Fruit fly (Drosophila melanogaster) whole organism, embryonic: ENCODE measurements around the gene Sgp.

ENCODE experiments used
- Atf6 ChIP-seq: fragments of 200-800 bp; sonication (Bioruptor generic); IDR thresholded peaks from 2 replicates; pipeline ENCODE4 v1.3.6; 2022; ENCODE audit warnings: missing biosample characterization, missing genetic modification characterization
- BEAF-32 ChIP-seq: fragments of 200-800 bp; sonication (Bioruptor generic); optimal IDR thresholded peaks from 3 replicates; lab custom pipeline; 2017; ENCODE audit warnings: missing biosample characterization, missing genetic modification characterization, mild to moderate bottlenecking, moderate library complexity, missing genetic modification reagents
- Blimp-1 ChIP-seq: fragments of 200-800 bp; sonication (Bioruptor generic); optimal IDR thresholded peaks from 3 replicates; lab custom pipeline; 2018; ENCODE audit warnings: missing biosample characterization, missing genetic modification characterization, mild to moderate bottlenecking, moderate library complexity, missing genetic modification reagents
- CG10366 ChIP-seq: fragments of 200-800 bp; sonication (Bioruptor generic); IDR thresholded peaks from 2 replicates; pipeline ENCODE4 v1.3.6; 2022; ENCODE audit warnings: missing biosample characterization, missing genetic modification characterization
- CG10543 ChIP-seq: fragments of 200-800 bp; sonication (Bioruptor generic); optimal IDR thresholded peaks from 3 replicates; lab custom pipeline; 2017; ENCODE audit warnings: missing biosample characterization, mild to moderate bottlenecking, missing genetic modification characterization, moderate library complexity
- CG12236 ChIP-seq: fragments of 200-800 bp; sonication (Bioruptor generic); optimal IDR thresholded peaks from 2 replicates; lab custom pipeline; 2016; ENCODE audit warnings: missing biosample characterization, missing genetic modification characterization
- CG12769 ChIP-seq: fragments of 200-800 bp; sonication (Bioruptor generic); optimal IDR thresholded peaks from 2 replicates; lab custom pipeline; 2019; ENCODE audit warnings: missing biosample characterization, mild to moderate bottlenecking, missing genetic modification characterization, moderate library complexity
- CG15073 ChIP-seq: fragments of 200-800 bp; sonication (Bioruptor generic); optimal IDR thresholded peaks from 2 replicates; lab custom pipeline; 2016; ENCODE audit warnings: missing biosample characterization, missing genetic modification characterization
- CG15514 ChIP-seq: fragments of 200-800 bp; sonication (Bioruptor generic); optimal IDR thresholded peaks from 3 replicates; lab custom pipeline; 2017; ENCODE audit warnings: missing biosample characterization, missing genetic modification characterization, mild to moderate bottlenecking, moderate library complexity, missing genetic modification reagents
- CG17359 ChIP-seq: fragments of 200-800 bp; sonication (Bioruptor generic); optimal IDR thresholded peaks from 3 replicates; lab custom pipeline; 2018; ENCODE audit warnings: missing biosample characterization, mild to moderate bottlenecking, missing genetic modification characterization, moderate library complexity
- CG17385 ChIP-seq: fragments of 200-800 bp; sonication (Bioruptor generic); optimal IDR thresholded peaks from 3 replicates; lab custom pipeline; 2018; ENCODE audit warnings: missing biosample characterization, mild to moderate bottlenecking, missing genetic modification characterization
- CG34422 ChIP-seq: fragments of 200-800 bp; sonication (Bioruptor generic); IDR thresholded peaks from 3 replicates; pipeline ENCODE4 v1.3.6; 2022; ENCODE audit warnings: missing biosample characterization, missing genetic modification characterization
- CG42726 ChIP-seq: fragments of 200-800 bp; sonication (Bioruptor generic); IDR thresholded peaks from 2 replicates; pipeline ENCODE4 v1.3.6; 2022; ENCODE audit warnings: missing biosample characterization, missing genetic modification characterization; ENCODE audit not compliant: partially characterized antibody
- CG7372 ChIP-seq: fragments of 200-800 bp; sonication (Bioruptor generic); IDR thresholded peaks from 2 replicates; pipeline ENCODE4 v1.3.6; 2022; ENCODE audit warnings: missing biosample characterization, missing genetic modification characterization
- Chrac-16 ChIP-seq: fragments of 200-800 bp; sonication (Bioruptor generic); optimal IDR thresholded peaks from 3 replicates; lab custom pipeline; 2016; ENCODE audit warnings: missing biosample characterization, missing genetic modification characterization
- CkIIα-i1 ChIP-seq: fragments of 200-800 bp; sonication (Bioruptor generic); IDR thresholded peaks from 2 replicates; pipeline ENCODE4 v1.3.6; 2022; ENCODE audit warnings: missing biosample characterization, missing genetic modification characterization
- D ChIP-seq, 2 experiments: fragments of 200-800 bp in 1 of 2; fragments of >200 bp in 1 of 2; sonication (Bioruptor generic) in 1 of 2; optimal IDR thresholded peaks; 2 replicates in 1 of 2; 3 replicates in 1 of 2; lab custom pipeline; 2017; ENCODE audit warnings: mild to moderate bottlenecking in 1 of 2, missing biosample characterization in 1 of 2, missing genetic modification characterization in 1 of 2, missing genetic modification reagents in 1 of 2
- D19B ChIP-seq: fragments of 200-800 bp; sonication (Bioruptor generic); optimal IDR thresholded peaks from 2 replicates; lab custom pipeline; 2017; ENCODE audit warnings: missing biosample characterization, mild to moderate bottlenecking, missing genetic modification characterization
- Dbx ChIP-seq: fragments of 200-800 bp; sonication (Bioruptor generic); IDR thresholded peaks from 3 replicates; pipeline ENCODE4 v1.3.6; 2022; ENCODE audit warnings: missing biosample characterization, missing genetic modification characterization
- Dip2 ChIP-seq: fragments of 200-800 bp; sonication (Bioruptor generic); IDR thresholded peaks from 2 replicates; pipeline ENCODE4 v1.3.6; 2022; ENCODE audit warnings: missing biosample characterization, missing genetic modification characterization
- Dip3 ChIP-seq: fragments of 200-800 bp; sonication (Bioruptor generic); optimal IDR thresholded peaks from 3 replicates; lab custom pipeline; 2016; ENCODE audit warnings: missing biosample characterization, missing genetic modification characterization
- Drgx ChIP-seq: fragments of 200-800 bp; sonication (Bioruptor generic); IDR thresholded peaks from 2 replicates; pipeline ENCODE4 v1.3.6; 2022; ENCODE audit warnings: missing biosample characterization, missing genetic modification characterization
- Lim3 ChIP-seq: fragments of 200-800 bp; sonication (Bioruptor generic); IDR thresholded peaks from 2 replicates; pipeline ENCODE4 v1.3.6; 2022; ENCODE audit warnings: missing biosample characterization, missing genetic modification characterization
- MESR4 ChIP-seq: fragments of 200-800 bp; sonication (Bioruptor generic); optimal IDR thresholded peaks from 2 replicates; lab custom pipeline; 2018; ENCODE audit warnings: missing biosample characterization, mild to moderate bottlenecking, missing genetic modification characterization, moderate library complexity
- MTF-1 ChIP-seq: fragments of 200-800 bp; sonication (Bioruptor generic); optimal IDR thresholded peaks from 2 replicates; lab custom pipeline; 2018; ENCODE audit warnings: missing biosample characterization, mild to moderate bottlenecking, missing genetic modification characterization, borderline replicate concordance
- Med ChIP-seq: fragments of 200-800 bp; sonication (Bioruptor generic); peaks from one replicate; lab custom pipeline; 2016; ENCODE audit warnings: missing biosample characterization, missing genetic modification characterization, mild to moderate bottlenecking, inconsistent platforms, moderate library complexity
- NC2β ChIP-seq: fragments of 200-800 bp; sonication (Bioruptor generic); optimal IDR thresholded peaks from 2 replicates; lab custom pipeline; 2016; ENCODE audit warnings: missing biosample characterization, missing genetic modification characterization
- PHDP ChIP-seq: fragments of 200-800 bp; sonication (Bioruptor generic); optimal IDR thresholded peaks from 3 replicates; lab custom pipeline; 2018; ENCODE audit warnings: missing biosample characterization, mild to moderate bottlenecking, missing genetic modification characterization, moderate library complexity
- Six4 ChIP-seq: fragments of 200-800 bp; sonication (Bioruptor generic); optimal IDR thresholded peaks from 2 replicates; lab custom pipeline; 2016; ENCODE audit warnings: missing biosample characterization, missing genetic modification characterization
- ash1 ChIP-seq: fragments of 200-800 bp; sonication (Bioruptor generic); optimal IDR thresholded peaks from 2 replicates; lab custom pipeline; 2018; ENCODE audit warnings: missing biosample characterization, mild to moderate bottlenecking, missing genetic modification characterization
- bbx ChIP-seq: fragments of 200-800 bp; sonication (Bioruptor generic); IDR thresholded peaks from 2 replicates; pipeline ENCODE4 v1.3.6; 2022; ENCODE audit warnings: missing biosample characterization, missing genetic modification characterization; ENCODE audit not compliant: partially characterized antibody
- bcd ChIP-seq: fragments of 200-800 bp; sonication (Bioruptor generic); optimal IDR thresholded peaks from 2 replicates; lab custom pipeline; 2017; ENCODE audit warnings: missing biosample characterization, mild to moderate bottlenecking, missing genetic modification characterization
- bowl ChIP-seq: fragments of 200-800 bp; sonication (Bioruptor generic); IDR thresholded peaks from 2 replicates; pipeline ENCODE4 v1.3.6; 2022; ENCODE audit warnings: missing biosample characterization, missing genetic modification characterization
- bsh ChIP-seq, 2 experiments: fragments of 200-800 bp; sonication (Bioruptor generic); optimal IDR thresholded peaks; 2 replicates each; lab custom pipeline; 2017 to 2018; ENCODE audit warnings: mild to moderate bottlenecking in 2 of 2, missing biosample characterization in 2 of 2, missing genetic modification characterization in 2 of 2, moderate library complexity in 1 of 2
- cg ChIP-seq: fragments of 200-800 bp; sonication (Bioruptor generic); optimal IDR thresholded peaks from 3 replicates; lab custom pipeline; 2019; ENCODE audit warnings: missing biosample characterization, mild to moderate bottlenecking, missing genetic modification characterization, moderate library complexity
- chm ChIP-seq: fragments of 200-800 bp; sonication (Bioruptor generic); IDR thresholded peaks from 2 replicates; pipeline ENCODE4 v1.3.6; 2022; ENCODE audit warnings: missing biosample characterization, missing genetic modification characterization
- corto ChIP-seq: fragments of 200-800 bp; sonication (Bioruptor generic); optimal IDR thresholded peaks from 2 replicates; lab custom pipeline; 2016; ENCODE audit warnings: missing biosample characterization, mild to moderate bottlenecking, missing genetic modification characterization, moderate library complexity
- crol ChIP-seq: fragments of 200-800 bp; sonication (Bioruptor generic); IDR thresholded peaks from 2 replicates; pipeline ENCODE4 v1.3.6; 2022; ENCODE audit warnings: missing biosample characterization, missing genetic modification characterization
- cwo ChIP-seq: fragments of 200-800 bp; sonication (Bioruptor generic); optimal IDR thresholded peaks from 3 replicates; lab custom pipeline; 2017; ENCODE audit warnings: missing biosample characterization, missing genetic modification characterization, mild to moderate bottlenecking, moderate library complexity, missing genetic modification reagents
- gt ChIP-seq: fragments of 200-800 bp; sonication (Bioruptor generic); IDR thresholded peaks from 2 replicates; pipeline ENCODE4 v1.3.6; 2022; ENCODE audit warnings: missing biosample characterization, missing genetic modification characterization
- her ChIP-seq: fragments of 200-800 bp; sonication (Bioruptor generic); optimal IDR thresholded peaks from 2 replicates; lab custom pipeline; 2016; ENCODE audit warnings: missing biosample characterization, missing genetic modification characterization
- jing ChIP-seq: fragments of 200-800 bp; sonication (Bioruptor generic); optimal IDR thresholded peaks from 2 replicates; lab custom pipeline; 2018; ENCODE audit warnings: missing biosample characterization, mild to moderate bottlenecking, missing genetic modification characterization
- klu ChIP-seq: fragments of 200-800 bp; sonication (Bioruptor generic); IDR thresholded peaks from 2 replicates; pipeline ENCODE4 v1.3.6; 2022; ENCODE audit warnings: missing biosample characterization, missing genetic modification characterization
- lilli ChIP-seq: fragments of 200-800 bp; sonication (Bioruptor generic); optimal IDR thresholded peaks from 3 replicates; lab custom pipeline; 2016; ENCODE audit warnings: missing biosample characterization, missing genetic modification characterization
- lmd ChIP-seq: fragments of 200-800 bp; sonication (Bioruptor generic); IDR thresholded peaks from 2 replicates; pipeline ENCODE4 v1.3.6; 2022; ENCODE audit warnings: missing biosample characterization, missing genetic modification characterization
- nerfin-1 ChIP-seq: fragments of 200-800 bp; sonication (Bioruptor generic); optimal IDR thresholded peaks from 3 replicates; lab custom pipeline; 2019; ENCODE audit warnings: missing biosample characterization, mild to moderate bottlenecking, missing genetic modification characterization, moderate library complexity
- sc ChIP-seq, 3 experiments: fragments of >200 bp in 2 of 3; fragments of 200-800 bp in 1 of 3; sonication (Bioruptor generic) in 1 of 3; optimal IDR thresholded peaks; 2 replicates in 2 of 3; 3 replicates in 1 of 3; lab custom pipeline; 2017; ENCODE audit warnings: mild to moderate bottlenecking in 1 of 3, missing biosample characterization in 1 of 3, missing genetic modification characterization in 1 of 3, missing genetic modification reagents in 1 of 3
- tx ChIP-seq: fragments of 200-800 bp; sonication (Bioruptor generic); optimal IDR thresholded peaks from 2 replicates; lab custom pipeline; 2016; ENCODE audit warnings: missing biosample characterization, missing genetic modification characterization
- vvl ChIP-seq: fragments of 200-800 bp; sonication (Bioruptor generic); IDR thresholded peaks from 2 replicates; pipeline ENCODE4 v1.3.6; 2022; ENCODE audit warnings: missing biosample characterization, missing genetic modification characterization

The Sgp gene

DNA sequence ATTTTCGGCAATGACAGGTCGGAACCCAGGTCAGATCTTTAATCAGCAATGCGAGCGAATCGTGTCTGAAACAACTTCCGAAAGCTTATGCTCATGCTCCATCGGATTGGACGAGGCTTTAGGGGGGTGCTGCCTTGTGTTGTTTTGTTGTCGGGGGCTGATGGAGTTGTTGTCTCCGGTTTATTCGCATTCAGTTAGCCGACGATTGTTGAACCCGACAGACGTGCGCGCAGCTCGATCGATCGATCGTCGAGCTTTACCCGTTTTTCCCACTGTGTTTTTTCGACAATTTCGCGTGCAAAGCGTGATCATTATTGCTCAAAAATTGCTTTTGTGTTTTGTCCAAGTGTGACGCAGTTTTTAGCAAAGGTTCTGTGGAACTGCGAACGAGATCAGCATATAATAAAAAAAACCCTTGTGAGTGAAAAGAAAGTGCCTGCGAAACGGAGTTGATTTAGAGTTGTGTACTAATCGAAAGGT, 9.5 kb downstream of the Sgp start, which contains the start of gene CG17834 (continued):
- TF ChIP-seq BEAF-32 (GFP tag; lab: Kevin White, UChicago) (no peak), Blimp-1 (GFP tag; lab: Kevin White, UChicago) (no peak), Dip3 (no peak), crol (GFP tag; lab: Robert Waterston, UW) (peak; percentile 77), bcd (GFP tag; lab: Kevin White, UChicago) (no peak), Drgx (0 out of 2 replicates have a peak, but pooled peaks have one; percentile 18), Chrac-16 (GFP tag; lab: Kevin White, UChicago) (no peak), lmd (GFP tag; lab: Robert Waterston, UW) (no peak), tx (GFP tag; lab: Kevin White, UChicago) (no peak), CG15073 (GFP tag; lab: Kevin White, UChicago) (no peak), Lim3 (GFP tag; lab: Robert Waterston, UW) (no peak), corto (GFP tag; lab: Kevin White, UChicago) (no peak), CG7372 (no peak), CG12769 (tag; lab: Kevin White, UChicago) (peak; percentile 59), Six4 (GFP tag; lab: Kevin White, UChicago) (no peak), chm (GFP tag; lab: Robert Waterston, UW) (peak; percentile 75), Dbx (peak; percentile 21; the same call in 1 of the 3 replicates), Dip2 (no peak), CG17385 (no peak), cwo (GFP tag; lab: Kevin White, UChicago) (peak; percentile 67), D (optimal IDR thresholded peaks at IDR 0.05; lab: Kevin White, UChicago) (no peak), D (GFP tag; optimal IDR thresholded peaks at IDR 0.05; lab: Kevin White, UChicago) (no peak), MTF-1 (GFP tag; lab: Kevin White, UChicago) (peak; percentile 27), cg (GFP tag; lab: Kevin White, UChicago) (no peak), CkIIα-i1 (GFP tag; lab: Robert Waterston, UW) (no peak), CG42726 (GFP tag; lab: Robert Waterston, UW) (peak; percentile 37; the same call in 1 of the 2 replicates), vvl (GFP tag; lab: Robert Waterston, UW) (0 out of 2 replicates have a peak, but pooled peaks have one; percentile 26), CG15514 (GFP tag; lab: Kevin White, UChicago) (peak; percentile 7), bbx (GFP tag; lab: Robert Waterston, UW) (0 out of 2 replicates have a peak, but pooled peaks have one; percentile 7), jing (GFP tag; lab: Kevin White, UChicago) (no peak), bsh (GFP tag; optimal IDR thresholded peaks at IDR 0.05; lab: Kevin White, UChicago) (no peak), nerfin-1 (tag; lab: Kevin White, UChicago) (no peak), CG34422 (GFP tag; lab: Robert Waterston, UW) (peak; percentile 32; the same call in 1 of the 3 replicates), CG12236 (GFP tag; lab: Kevin White, UChicago) (no peak), sc (optimal IDR thresholded peaks at IDR 0.05; lab: Kevin White, UChicago) (no peak), sc (GFP tag; optimal IDR thresholded peaks at IDR 0.05; lab: Kevin White, UChicago) (no peak), lilli (GFP tag; lab: Kevin White, UChicago) (no peak), CG10366 (no peak), klu (GFP tag; lab: Robert Waterston, UW) (0 out of 2 replicates have a peak, but pooled peaks have one; percentile 9), CG10543 (GFP tag; lab: Kevin White, UChicago) (peak; percentile 61), Atf6 (GFP tag; lab: Robert Waterston, UW) (0 out of 2 replicates have a peak, but pooled peaks have one; percentile 37), ash1 (GFP tag; lab: Kevin White, UChicago) (no peak), gt (GFP tag; lab: Robert Waterston, UW) (no peak), Med (GFP tag; lab: Kevin White, UChicago) (peak; percentile 70), CG17359 (tag; lab: Kevin White, UChicago) (no peak), MESR4 (no peak), her (GFP tag; lab: Kevin White, UChicago) (no peak), D19B (GFP tag; lab: Kevin White, UChicago) (no peak), PHDP (tag; lab: Kevin White, UChicago) (no peak), NC2β (GFP tag; lab: Kevin White, UChicago) (no peak), bowl (0 out of 2 replicates have a peak, but pooled peaks have one; percentile 37)
